Worm (Caenorhabditis elegans): ENCODE results near the gene fbxa-50.
"Not testable (repeated sequence)": the region's sequence is repeated elsewhere in the genome, so short reads cannot be mapped to it uniquely, and the experiment has no call there.

Gene fbxa-50

DNA sequence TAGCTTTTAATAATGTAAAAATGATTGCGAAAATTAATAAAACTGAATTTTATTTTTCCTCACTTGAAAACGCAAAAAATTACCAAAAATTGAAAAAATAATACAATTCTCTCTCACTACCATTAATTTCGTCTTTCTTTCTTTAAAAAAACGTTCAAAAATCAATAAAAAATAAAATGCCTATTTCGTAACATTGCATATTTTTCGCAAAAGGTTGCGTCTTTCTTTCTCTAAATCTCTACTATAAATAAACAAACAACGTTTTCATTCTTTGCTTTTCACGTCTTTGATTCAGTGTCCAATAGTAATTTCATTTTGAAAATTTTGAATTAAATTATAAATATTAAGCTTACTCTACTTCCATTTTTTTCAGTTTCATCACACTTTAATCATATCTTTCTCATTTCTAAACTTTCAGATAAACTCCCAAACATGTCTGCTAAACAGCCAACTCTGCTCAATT is 3.7 kb downstream of the fbxa-50 start, which contains the start of gene fbxa-37:
Gene fbxa-37 (plus strand): TSS at position 413 of the 463 bp plus-strand sequence.
- TF ChIP-seq unc-62 (GFP tag; optimal IDR thresholded peaks at IDR 0.05) = no peak

DNA sequence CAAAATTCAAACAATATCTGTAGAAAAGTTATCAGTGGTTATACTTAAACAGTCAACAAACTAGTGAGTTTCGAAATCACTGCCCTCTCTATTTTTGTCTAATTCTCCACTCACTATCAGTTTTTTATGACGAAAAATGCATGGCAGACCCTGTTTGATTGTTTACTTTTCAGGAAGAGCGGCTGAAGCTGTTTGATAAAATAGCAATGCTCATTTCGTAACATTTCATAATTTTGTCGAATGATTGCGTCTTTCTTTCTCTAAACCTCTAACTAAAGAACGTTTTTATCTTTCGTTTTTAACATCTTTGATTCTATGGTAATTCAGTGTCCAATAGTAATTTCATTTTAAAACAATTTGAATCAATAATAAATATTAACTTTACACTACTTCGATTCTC is 9.1 kb downstream of the fbxa-50 start:
- TF ChIP-seq unc-62 (GFP tag; optimal IDR thresholded peaks at IDR 0.05) = no peak

- TF ChIP-seq unc-62 (GFP tag; optimal IDR thresholded peaks at IDR 0.05) = no peak
These were observed 12.8 kb downstream of the fbxa-50 start, which contains the start of gene fbxa-30 for ce11 chrIII:1275513-1275912. Gene fbxa-30 (minus strand): TSS chrIII:1275613.

DNA sequence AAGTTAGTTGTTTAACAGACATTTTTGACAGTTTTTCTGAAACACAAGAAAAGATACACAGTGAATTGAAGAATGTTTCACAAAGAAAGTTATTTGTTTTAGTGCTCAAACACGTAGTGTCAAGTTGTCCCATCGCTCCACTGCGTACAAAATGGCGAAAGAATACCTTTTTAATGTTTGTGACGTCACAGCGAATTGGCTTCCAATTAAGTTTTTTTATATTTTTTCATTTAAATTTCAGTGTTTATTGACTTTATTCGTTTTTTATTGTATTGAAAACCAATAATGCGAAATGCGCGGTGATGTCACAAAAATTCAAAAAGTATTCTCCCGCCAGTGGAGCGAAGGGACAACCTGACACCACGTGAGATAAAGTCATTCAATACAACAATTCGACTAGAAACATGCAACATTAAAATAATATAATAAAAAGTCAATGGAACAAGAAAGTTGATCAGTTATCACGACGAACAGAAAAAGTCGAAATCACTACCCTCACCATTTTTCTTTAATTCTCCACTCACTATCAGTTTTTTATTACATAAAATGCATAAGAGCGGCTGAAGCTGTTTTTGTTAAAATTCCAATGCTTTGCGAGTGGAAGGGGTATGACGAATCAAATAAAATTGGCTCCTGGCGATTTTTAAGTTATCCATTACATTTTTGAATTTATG is 14.5 kb downstream of the fbxa-50 start, which contains the start of gene fbxa-29:
Gene fbxa-29 (minus strand): TSS at position 51 of the 674 bp plus-strand sequence.
- TF ChIP-seq unc-62 (GFP tag; optimal IDR thresholded peaks at IDR 0.05) = no peak

ce11 chrIII:1271378-1271926 is 16.9 kb downstream of the fbxa-50 start, which contains the start of gene fbxa-31:
Gene fbxa-31 (minus strand): TSS chrIII:1271428.
- no peak for TF ChIP-seq unc-62 (GFP tag; optimal IDR thresholded peaks at IDR 0.05)

- TF ChIP-seq unc-62 (GFP tag; optimal IDR thresholded peaks at IDR 0.05) = no peak
These were observed 19.2 kb downstream of the fbxa-50 start, which contains the start of gene fbxa-32 for ce11 chrIII:1269156-1269555. Gene fbxa-32 (minus strand): TSS chrIII:1269256.

ce11 chrIII:1266799-1267198 is 21.5 kb downstream of the fbxa-50 start, which contains the start of gene fbxa-151:
Gene fbxa-151 (minus strand): TSS chrIII:1266899.
- not testable (repeated sequence) for TF ChIP-seq unc-62 (GFP tag; optimal IDR thresholded peaks at IDR 0.05)

DNA sequence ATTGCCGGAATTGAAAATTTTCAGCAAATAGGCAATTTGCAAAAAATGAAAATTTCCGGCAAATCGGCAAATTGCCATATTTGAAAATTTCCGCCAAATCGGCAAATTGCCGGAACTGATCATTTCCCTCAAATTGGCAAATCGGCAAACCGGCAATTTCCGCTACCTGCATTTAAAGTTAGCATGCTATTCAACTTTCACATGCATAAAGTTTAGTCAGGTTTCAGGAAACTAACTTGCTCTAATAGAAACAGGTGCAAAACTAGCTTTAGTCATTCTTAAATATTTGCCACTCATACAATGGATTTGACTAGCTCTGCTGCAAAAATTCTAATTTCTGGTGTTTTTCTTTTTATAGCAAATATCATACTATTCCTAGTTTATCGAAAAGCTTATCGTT is 24.6 kb downstream of the fbxa-50 start, which contains the start of gene srz-9:
Gene srz-9 (plus strand): TSS at position 301 of the 400 bp plus-strand sequence.
- not testable (repeated sequence) for TF ChIP-seq unc-62 (GFP tag; optimal IDR thresholded peaks at IDR 0.05)

DNA sequence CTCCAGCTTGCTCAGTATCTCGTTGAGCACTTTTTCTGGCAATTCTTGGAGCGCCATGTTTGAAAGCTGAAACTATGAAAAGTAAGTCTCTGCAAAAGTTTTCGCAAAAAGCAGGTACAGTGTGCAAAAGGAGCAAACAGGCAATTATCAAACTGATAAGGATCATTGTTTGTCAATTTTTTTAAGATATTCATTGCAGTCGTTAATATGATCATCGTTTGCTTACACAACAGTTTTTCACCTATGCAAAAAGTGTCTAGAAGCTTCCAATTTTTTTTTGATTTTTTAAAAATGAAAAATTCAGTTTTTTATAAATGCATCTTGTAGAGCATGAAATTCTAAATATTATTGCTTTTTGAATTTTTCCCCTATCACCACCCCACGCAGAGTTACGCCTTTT is 30.0 kb downstream of the fbxa-50 start, which contains the start of gene fbxa-78:
Gene fbxa-78 (minus strand): TSS at position 101 of the 400 bp plus-strand sequence.
- TF ChIP-seq unc-62 (GFP tag; optimal IDR thresholded peaks at IDR 0.05) = not testable (repeated sequence)

ce11 chrIII:1256519-1256918 is 31.8 kb downstream of the fbxa-50 start, which contains the start of gene fbxa-208:
Gene fbxa-208 (plus strand): TSS chrIII:1256819.
- not testable (repeated sequence) for TF ChIP-seq unc-62 (GFP tag; optimal IDR thresholded peaks at IDR 0.05)

ce11 chrIII:1249111-1249583 is 39.2 kb downstream of the fbxa-50 start, which contains the start of the genes fbxa-76 and fbxa-77:
Gene fbxa-76 (minus strand): TSS chrIII:1249161.
Gene fbxa-77 (plus strand): TSS chrIII:1249475.
- TF ChIP-seq unc-62 (GFP tag; optimal IDR thresholded peaks at IDR 0.05) = no peak

- TF ChIP-seq unc-62 (GFP tag; optimal IDR thresholded peaks at IDR 0.05) = no peak
These were observed 40.0 kb downstream of the fbxa-50 start for ce11 chrIII:1248335-1248734.

- TF ChIP-seq unc-62 (GFP tag; optimal IDR thresholded peaks at IDR 0.05) = no peak
These were observed 45.1 kb downstream of the fbxa-50 start, which contains the start of gene fbxa-63 for ce11 chrIII:1243199-1243598. Gene fbxa-63 (plus strand): TSS chrIII:1243508.

- TF ChIP-seq unc-62 (GFP tag; optimal IDR thresholded peaks at IDR 0.05) = no peak
These were observed 49.6 kb downstream of the fbxa-50 start, which contains the start of gene fbxa-61 for ce11 chrIII:1238704-1239103. Gene fbxa-61 (plus strand): TSS chrIII:1239048.
